Worm (Caenorhabditis elegans) whole organism, L4/young adult: ENCODE measurements around the gene mrp-5.

Source experiments
- dao-5 ChIP-seq: sonication (generic microtip); optimal IDR thresholded peaks from 2 replicates; lab custom pipeline; 2016; ENCODE audit warnings: missing genotype, missing genetic modification characterization, moderate library complexity, missing compliant biosample characterization
- him-1 ChIP-seq: sonication (generic microtip); optimal IDR thresholded peaks from 2 replicates; lab custom pipeline; 2016; ENCODE audit warnings: missing genotype, missing genetic modification reagents, missing genetic modification characterization, missing compliant biosample characterization

DNA sequence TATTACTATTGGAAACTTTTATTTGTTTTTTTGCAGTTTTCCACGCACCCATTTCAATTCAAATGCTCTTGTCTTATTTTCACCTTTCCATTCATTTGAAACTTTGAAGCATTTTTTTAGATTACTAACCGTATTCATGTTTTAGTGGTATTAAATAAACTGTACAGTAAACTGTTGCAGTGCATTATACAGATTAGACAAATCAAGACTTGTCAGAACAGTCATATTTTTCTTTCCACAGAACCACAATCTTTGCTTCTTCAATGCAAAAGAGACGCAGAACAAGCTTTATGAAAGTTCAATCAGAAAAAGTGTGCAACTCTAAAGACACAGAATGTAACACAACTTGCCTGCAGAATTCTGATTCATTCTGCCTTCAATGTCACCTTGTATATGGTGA, 19.6 kb upstream of the mrp-5 start, which contains the start of gene F45B8.5:
- TF ChIP-seq dao-5 (tag; lab: Kevin White, UChicago): no peak
- no peak for TF ChIP-seq him-1 (tag; lab: Kevin White, UChicago)
